Fruit fly (Drosophila melanogaster): Measurements from ENCODE around the gene nAChRalpha7.
A peak's percentile ranks its signal among the peaks of the same experiment; 100 is the strongest.

Gene nAChRalpha7

dm6 chrX:19298785-19299114 lies 49.5 kb downstream of the nAChRalpha7 start (continued):
- peak; percentile 11 for TF ChIP-seq spab (GFP tag; optimal IDR thresholded peaks at IDR 0.05)
- no peak for TF ChIP-seq net (GFP tag; optimal IDR thresholded peaks at IDR 0.05)
- TF ChIP-seq Ets21C (GFP tag; optimal IDR thresholded peaks at IDR 0.05), result peak; percentile 29
- no peak for TF ChIP-seq CG16779 (tag; optimal IDR thresholded peaks at IDR 0.05)
- TF ChIP-seq pdm3 (GFP tag; optimal IDR thresholded peaks at IDR 0.05), result peak; percentile 69
- TF ChIP-seq Lpt (GFP tag; optimal IDR thresholded peaks at IDR 0.05), result no peak
- TF ChIP-seq fkh (GFP tag; optimal IDR thresholded peaks at IDR 0.05), result no peak
- peak; percentile 21; the same call in 1 of the 2 replicates for TF ChIP-seq Gug (GFP tag; IDR thresholded peaks at IDR 0.05)
- peak; percentile 63 for TF ChIP-seq CG8632 (GFP tag; optimal IDR thresholded peaks at IDR 0.05)
- no peak for TF ChIP-seq Blimp-1 (GFP tag; optimal IDR thresholded peaks at IDR 0.05)
- TF ChIP-seq acj6 (GFP tag; optimal IDR thresholded peaks at IDR 0.05), result peak; percentile 57
- TF ChIP-seq dac (GFP tag; optimal IDR thresholded peaks at IDR 0.05), result no peak
- peak; percentile 53 for TF ChIP-seq achi (GFP tag; optimal IDR thresholded peaks at IDR 0.05)
- peak; percentile 30; the same call in 1 of the 2 replicates for TF ChIP-seq CG11294 (GFP tag; IDR thresholded peaks at IDR 0.05)
- peak; percentile 25 for TF ChIP-seq Sox14 (GFP tag; optimal IDR thresholded peaks at IDR 0.05)
- TF ChIP-seq ss (GFP tag; optimal IDR thresholded peaks at IDR 0.05), result peak in 1 of 2 experiments; percentile 37
- TF ChIP-seq CG10669 (GFP tag; optimal IDR thresholded peaks at IDR 0.05), result peak; percentile 52
- peak; percentile 80 for TF ChIP-seq eg (GFP tag; IDR thresholded peaks at IDR 0.05)
- peak; percentile 52 for TF ChIP-seq esn (GFP tag; optimal IDR thresholded peaks at IDR 0.05)
- peak; percentile 67 for TF ChIP-seq CG8119 (GFP tag; IDR thresholded peaks at IDR 0.05)
- TF ChIP-seq Eip78C (GFP tag), result peak; percentile 90
- TF ChIP-seq Smox (GFP tag; optimal IDR thresholded peaks at IDR 0.05), result peak; percentile 51
- peak; percentile 71 for TF ChIP-seq CG15336 (GFP tag; IDR thresholded peaks at IDR 0.05)
- peak; percentile 40 for TF ChIP-seq CG7368 (GFP tag; optimal IDR thresholded peaks at IDR 0.05)
- peak; percentile 63 for TF ChIP-seq dsx (GFP tag; optimal IDR thresholded peaks at IDR 0.05; ENCODE audit: poor library complexity, severe bottlenecking)

- TF ChIP-seq cyc (GFP tag; optimal IDR thresholded peaks at IDR 0.05) (peak; percentile 97), dac (GFP tag; optimal IDR thresholded peaks at IDR 0.05) (peak; percentile 99), CG4318 (GFP tag; optimal IDR thresholded peaks at IDR 0.05) (peak; percentile 98), Ets21C (GFP tag; optimal IDR thresholded peaks at IDR 0.05) (peak; percentile 96), Gug (GFP tag; IDR thresholded peaks at IDR 0.05) (peak; percentile 95), CG6276 (GFP tag; optimal IDR thresholded peaks at IDR 0.05) (peak; percentile 98), CG11762 (GFP tag; optimal IDR thresholded peaks at IDR 0.05; ENCODE audit: insufficient read depth) (peak; percentile 97), Met (GFP tag; optimal IDR thresholded peaks at IDR 0.05) (peak; percentile 99), CG8632 (GFP tag; optimal IDR thresholded peaks at IDR 0.05) (peak; percentile 98), CG7368 (GFP tag; optimal IDR thresholded peaks at IDR 0.05) (peak; percentile 97), Sox15 (GFP tag; optimal IDR thresholded peaks at IDR 0.05) (peak; percentile 97), Hr38 (GFP tag; optimal IDR thresholded peaks at IDR 0.05) (no peak), Eip75B (GFP tag; optimal IDR thresholded peaks at IDR 0.05) (peak; percentile 99), CG16779 (tag; optimal IDR thresholded peaks at IDR 0.05) (peak; percentile 96), Hr4 (GFP tag; optimal IDR thresholded peaks at IDR 0.05) (peak; percentile 98), CG8119 (GFP tag; IDR thresholded peaks at IDR 0.05) (peak; percentile 98), spab (GFP tag; optimal IDR thresholded peaks at IDR 0.05) (peak; percentile 97), CG3032 (tag; optimal IDR thresholded peaks at IDR 0.05) (peak; percentile 98), fd85E (GFP tag; optimal IDR thresholded peaks at IDR 0.05) (peak; percentile 83), CG32006 (GFP tag; optimal IDR thresholded peaks at IDR 0.05) (peak; percentile 99), CG6163 (GFP tag; IDR thresholded peaks at IDR 0.05) (peak; percentile 97), CG34406 (GFP tag; optimal IDR thresholded peaks at IDR 0.05) (peak; percentile 97), svp (GFP tag) (peak; percentile 99), CG9139 (GFP tag; optimal IDR thresholded peaks at IDR 0.05) (peak; percentile 95), salr (GFP tag; optimal IDR thresholded peaks at IDR 0.05) (peak; percentile 94 to 98), acj6 (GFP tag; optimal IDR thresholded peaks at IDR 0.05) (peak; percentile 98), CG31627 (GFP tag; optimal IDR thresholded peaks at IDR 0.05) (peak; percentile 97), Sox102F (GFP tag; optimal IDR thresholded peaks at IDR 0.05) (peak; percentile 98), CG6792 (GFP tag; optimal IDR thresholded peaks at IDR 0.05) (peak; percentile 98), CG3919 (GFP tag; optimal IDR thresholded peaks at IDR 0.05) (peak; percentile 97), CG10669 (GFP tag; optimal IDR thresholded peaks at IDR 0.05) (peak; percentile 99), CG6854 (GFP tag; optimal IDR thresholded peaks at IDR 0.05) (peak; percentile 96), CG8319 (GFP tag; optimal IDR thresholded peaks at IDR 0.05) (peak; percentile 97)
These were observed 50.1 kb downstream of the nAChRalpha7 start, which contains the start of gene CG8034 for dm6 chrX:19297899-19298784. Gene CG8034, minus strand, starts transcription at chrX:19298162.
